Worm (Caenorhabditis elegans) whole organism, late embryonic: Measurements from ENCODE around the gene F54D10.7.

ENCODE experiments used
- F13H6.1 ChIP-seq: sonication (generic microtip); optimal IDR thresholded peaks from 2 replicates; lab custom pipeline; 2016; ENCODE audit warnings: missing genetic modification characterization, missing compliant biosample characterization
- Y22D7AL.16 ChIP-seq: sonication (generic microtip); optimal IDR thresholded peaks from 2 replicates; lab custom pipeline; 2016; ENCODE audit warnings: missing genetic modification characterization, missing compliant biosample characterization
- ahr-1 ChIP-seq: sonication (generic microtip); optimal IDR thresholded peaks from 2 replicates; lab custom pipeline; 2016; ENCODE audit warnings: missing genetic modification characterization, missing compliant biosample characterization
- ceh-2 ChIP-seq: sonication (generic microtip); optimal IDR thresholded peaks from 2 replicates; lab custom pipeline; 2016; ENCODE audit warnings: missing genotype, missing genetic modification characterization, missing compliant biosample characterization
- ceh-22 ChIP-seq: sonication (generic microtip); optimal IDR thresholded peaks from 2 replicates; lab custom pipeline; 2017; ENCODE audit warnings: missing biosample characterization, missing genetic modification characterization
- ceh-24 ChIP-seq: sonication (generic microtip); optimal IDR thresholded peaks from 2 replicates; lab custom pipeline; 2016; ENCODE audit warnings: mild to moderate bottlenecking, missing genetic modification characterization, missing compliant biosample characterization
- ceh-30 ChIP-seq: fragments of 150-350 bp; optimal IDR thresholded peaks from 2 replicates; lab custom pipeline; 2014; ENCODE audit warnings: missing biosample characterization, missing genetic modification characterization
- ceh-31 ChIP-seq: sonication (generic microtip); optimal IDR thresholded peaks from 2 replicates; lab custom pipeline; 2016; ENCODE audit warnings: missing genetic modification characterization, missing compliant biosample characterization
- ceh-45 ChIP-seq: fragments of 200-800 bp; sonication (Bioruptor generic); IDR thresholded peaks from 2 replicates; pipeline ENCODE4 v1.3.6; 2022; ENCODE audit warnings: missing genetic modification reagents, missing genetic modification characterization, missing compliant biosample characterization
- ceh-48 ChIP-seq: sonication (generic microtip); optimal IDR thresholded peaks from 2 replicates; lab custom pipeline; 2016; ENCODE audit warnings: missing genetic modification characterization, inconsistent platforms, missing compliant biosample characterization
- ceh-6 ChIP-seq: fragments of 200-800 bp; sonication (Bioruptor generic); optimal IDR thresholded peaks from 2 replicates; lab custom pipeline; 2018; ENCODE audit warnings: mild to moderate bottlenecking, missing genetic modification characterization, missing compliant biosample characterization
- ceh-9 ChIP-seq: sonication (generic microtip); optimal IDR thresholded peaks from 2 replicates; lab custom pipeline; 2016; ENCODE audit warnings: mild to moderate bottlenecking, missing genetic modification characterization, inconsistent platforms, missing compliant biosample characterization
- dve-1 ChIP-seq: sonication (generic microtip); optimal IDR thresholded peaks from 2 replicates; lab custom pipeline; 2017; ENCODE audit warnings: antibody characterized with exemption, mild to moderate bottlenecking, missing genetic modification characterization, missing compliant biosample characterization
- elt-2 ChIP-seq: sonication (generic microtip); optimal IDR thresholded peaks from 2 replicates; lab custom pipeline; 2016; ENCODE audit warnings: missing genetic modification reagents, missing genetic modification characterization, missing compliant biosample characterization
- elt-4 ChIP-seq: sonication (generic microtip); optimal IDR thresholded peaks from 2 replicates; lab custom pipeline; 2016; ENCODE audit warnings: missing genetic modification characterization, missing compliant biosample characterization
- eyg-1 ChIP-seq: sonication (generic microtip); optimal IDR thresholded peaks from 2 replicates; lab custom pipeline; 2016; ENCODE audit warnings: missing genotype, missing genetic modification characterization, missing compliant biosample characterization
- hlh-13 ChIP-seq: fragments of 200-800 bp; sonication (Bioruptor generic); optimal IDR thresholded peaks from 2 replicates; lab custom pipeline; 2018; ENCODE audit warnings: mild to moderate bottlenecking, missing genetic modification characterization, missing compliant biosample characterization
- hlh-15 ChIP-seq: sonication (generic microtip); optimal IDR thresholded peaks from 2 replicates; lab custom pipeline; 2016; ENCODE audit warnings: missing genetic modification characterization, missing compliant biosample characterization
- hlh-8 ChIP-seq: sonication (generic microtip); optimal IDR thresholded peaks from 2 replicates; lab custom pipeline; 2016; ENCODE audit warnings: missing genotype, missing genetic modification characterization, missing compliant biosample characterization
- lin-11 ChIP-seq: fragments of 200-800 bp; sonication (Bioruptor generic); optimal IDR thresholded peaks from 2 replicates; lab custom pipeline; 2018; ENCODE audit warnings: mild to moderate bottlenecking, missing genetic modification characterization, missing compliant biosample characterization
- madf-2 ChIP-seq: sonication (generic microtip); optimal IDR thresholded peaks from 2 replicates; lab custom pipeline; 2017; ENCODE audit warnings: missing genetic modification characterization, missing compliant biosample characterization
- nhr-11 ChIP-seq: fragments of 150-350 bp; optimal IDR thresholded peaks from 2 replicates; lab custom pipeline; 2014; ENCODE audit warnings: missing biosample characterization, missing genetic modification characterization
- nhr-232 ChIP-seq: sonication (generic microtip); optimal IDR thresholded peaks from 2 replicates; lab custom pipeline; 2016; ENCODE audit warnings: missing genetic modification characterization, missing compliant biosample characterization
- odd-2 ChIP-seq: sonication (generic microtip); optimal IDR thresholded peaks from 2 replicates; lab custom pipeline; 2017; ENCODE audit warnings: antibody characterized with exemption, mild to moderate bottlenecking, missing genetic modification characterization, missing compliant biosample characterization
- pag-3 ChIP-seq: sonication (generic microtip); optimal IDR thresholded peaks from 2 replicates; lab custom pipeline; 2016; ENCODE audit warnings: missing compliant biosample characterization, missing genetic modification characterization, borderline replicate concordance
- pat-9 ChIP-seq: fragments of 200-800 bp; sonication (Bioruptor generic); optimal IDR thresholded peaks from 2 replicates; lab custom pipeline; 2018; ENCODE audit warnings: mild to moderate bottlenecking, missing genetic modification characterization, moderate library complexity, missing compliant biosample characterization
- pha-2 ChIP-seq: sonication (generic microtip); optimal IDR thresholded peaks from 2 replicates; lab custom pipeline; 2017; ENCODE audit warnings: mild to moderate bottlenecking, missing genetic modification characterization, missing compliant biosample characterization
- pha-4 ChIP-seq: fragments of 150-350 bp; optimal IDR thresholded peaks from 2 replicates; lab custom pipeline; 2018; ENCODE audit warnings: missing biosample characterization, missing genetic modification reagents, missing genetic modification characterization
- pqm-1 ChIP-seq: sonication (generic microtip); optimal IDR thresholded peaks from 2 replicates; lab custom pipeline; 2016; ENCODE audit warnings: missing genetic modification characterization, missing compliant biosample characterization
- pros-1 ChIP-seq: fragments of 150-350 bp; optimal IDR thresholded peaks from 2 replicates; lab custom pipeline; 2014; ENCODE audit warnings: missing biosample characterization, missing genetic modification reagents, missing genetic modification characterization
- ref-2 ChIP-seq: sonication (generic microtip); optimal IDR thresholded peaks from 2 replicates; lab custom pipeline; 2016; ENCODE audit warnings: missing genetic modification characterization, missing compliant biosample characterization
- sdc-2 ChIP-seq: sonication (generic microtip); optimal IDR thresholded peaks from 2 replicates; lab custom pipeline; 2016; ENCODE audit warnings: missing genotype, missing genetic modification characterization, missing compliant biosample characterization
- sox-2 ChIP-seq: fragments of 200-800 bp; sonication (Bioruptor generic); IDR thresholded peaks from 2 replicates; pipeline ENCODE4 v1.3.6; 2022; ENCODE audit warnings: missing genetic modification reagents, missing genetic modification characterization, missing compliant biosample characterization
- syd-9 ChIP-seq: sonication (generic microtip); optimal IDR thresholded peaks from 2 replicates; lab custom pipeline; 2016; ENCODE audit warnings: mild to moderate bottlenecking, missing genetic modification characterization, moderate library complexity, missing compliant biosample characterization
- tbx-2 ChIP-seq: sonication (generic microtip); optimal IDR thresholded peaks from 2 replicates; lab custom pipeline; 2016; ENCODE audit warnings: missing genetic modification characterization, missing compliant biosample characterization
- ttx-3 ChIP-seq: sonication (generic microtip); optimal IDR thresholded peaks from 2 replicates; lab custom pipeline; 2016; ENCODE audit warnings: missing genetic modification reagents, missing genetic modification characterization, missing compliant biosample characterization
- unc-3 ChIP-seq, 2 experiments: fragments of 200-800 bp in 1 of 2; sonication (Bioruptor generic) in 1 of 2; sonication (generic microtip) in 1 of 2; conservative IDR thresholded peaks in 1 of 2; optimal IDR thresholded peaks in 1 of 2; 2 replicates each; pipeline versions ENCODE4 v1.3.6 to Lab custom; 2016 to 2022; ENCODE audit warnings: missing compliant biosample characterization in 2 of 2, missing genetic modification characterization in 2 of 2, missing genetic modification reagents in 1 of 2
- unc-42 ChIP-seq: sonication (generic microtip); optimal IDR thresholded peaks from 2 replicates; lab custom pipeline; 2016; ENCODE audit warnings: missing genotype, missing genetic modification characterization, missing compliant biosample characterization
- zip-5 ChIP-seq: sonication (generic microtip); optimal IDR thresholded peaks from 2 replicates; lab custom pipeline; 2016; ENCODE audit warnings: missing genetic modification characterization, missing compliant biosample characterization

Gene F54D10.7

DNA sequence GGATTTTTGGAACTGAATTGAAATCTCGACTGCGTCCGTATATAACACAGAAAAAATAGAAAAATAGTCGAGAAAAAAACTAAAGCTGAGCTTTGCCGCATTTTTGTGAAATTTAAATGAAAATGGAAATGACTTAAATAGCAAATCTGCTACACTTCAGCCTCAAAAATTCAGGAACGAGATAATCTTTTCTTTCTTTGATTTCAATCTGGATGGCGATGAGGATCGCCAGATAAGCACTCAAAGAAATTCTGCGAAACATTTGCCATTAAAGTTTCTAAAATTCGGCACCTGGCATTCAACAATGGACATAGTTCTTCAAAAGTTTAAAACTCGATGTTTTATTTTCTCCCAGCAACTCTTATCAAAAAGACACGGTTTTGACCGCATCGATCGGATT lies 22.2 kb upstream of the F54D10.7 start, which contains the start of the genes C17A2.7 and C17A2.3:
TSS of gene C17A2.7 (minus strand) at position 101 of the 400 bp plus-strand sequence.
TSS of gene C17A2.3 (plus strand) at position 305 of the 400 bp plus-strand sequence.
- TF ChIP-seq zip-5 (tag; lab: Kevin White, UChicago), result no peak
- no peak for TF ChIP-seq syd-9 (tag; lab: Kevin White, UChicago)
- TF ChIP-seq hlh-8 (tag; lab: Kevin White, UChicago), result no peak
- TF ChIP-seq tbx-2 (tag; lab: Kevin White, UChicago), result no peak
- TF ChIP-seq Y22D7AL.16 (tag; lab: Kevin White, UChicago), result no peak
- no peak for TF ChIP-seq sdc-2 (tag; lab: Kevin White, UChicago)
- no peak for TF ChIP-seq pha-2 (tag; lab: Kevin White, UChicago)
- no peak for TF ChIP-seq nhr-11
- no peak for TF ChIP-seq ahr-1 (tag; lab: Kevin White, UChicago)

DNA sequence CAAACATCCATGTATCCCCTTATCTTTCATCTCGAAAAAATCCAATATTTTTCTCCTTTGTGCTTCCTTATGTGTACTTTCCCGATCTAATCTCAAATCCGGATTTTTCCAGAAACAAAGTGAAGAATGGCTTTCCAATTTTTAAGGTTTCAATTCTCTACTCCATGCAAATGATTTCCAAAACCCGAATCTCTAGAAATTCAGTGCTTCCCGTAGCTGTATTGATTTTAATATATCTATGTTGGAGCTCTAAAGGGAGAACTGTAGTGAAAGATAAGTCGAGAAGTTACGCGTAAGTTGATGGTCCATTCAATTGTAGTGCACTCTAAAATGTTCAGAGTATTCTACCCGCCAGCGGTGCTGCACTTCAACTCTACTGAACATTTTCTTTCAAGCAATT lies 18.5 kb upstream of the F54D10.7 start, which contains the start of gene C17A2.4:
TSS of gene C17A2.4 (plus strand) at position 301 of the 400 bp plus-strand sequence.
- TF ChIP-seq sox-2 (GFP tag; lab: Robert Waterston, UW), result no peak
- no peak for TF ChIP-seq ceh-24 (tag; lab: Kevin White, UChicago)
- no peak for TF ChIP-seq nhr-232 (tag; lab: Kevin White, UChicago)
- no peak for TF ChIP-seq hlh-13 (GFP tag; lab: Kevin White, UChicago)

DNA sequence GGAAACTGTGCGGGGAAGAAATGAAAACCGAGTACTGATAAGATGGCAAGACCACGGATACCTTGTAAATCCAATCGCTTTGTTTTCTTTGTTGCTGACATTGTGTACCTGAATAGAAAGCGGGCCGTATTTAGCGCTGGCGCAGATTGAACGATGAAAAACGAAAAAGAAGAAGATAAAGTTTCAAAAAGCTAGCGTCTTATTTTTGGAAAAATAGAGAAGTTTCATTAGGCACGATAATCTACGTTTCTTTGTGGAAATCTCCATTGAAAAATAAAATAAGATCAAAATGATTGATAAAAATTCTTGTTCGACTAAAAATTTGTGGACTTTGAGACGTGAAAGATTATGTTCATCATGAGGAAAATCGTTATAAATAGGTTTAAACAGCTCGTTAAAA lies 14.8 kb upstream of the F54D10.7 start, which contains the start of gene oac-4:
TSS of gene oac-4 (minus strand) at position 101 of the 400 bp plus-strand sequence.
- TF ChIP-seq ceh-31 (tag; lab: Kevin White, UChicago) (no peak), pha-2 (tag; lab: Kevin White, UChicago) (no peak), pqm-1 (no peak), dve-1 (no peak), madf-2 (tag; lab: Kevin White, UChicago) (no peak), ceh-24 (tag; lab: Kevin White, UChicago) (no peak), odd-2 (tag; lab: Kevin White, UChicago) (no peak), unc-42 (no peak), ceh-48 (no peak), sdc-2 (tag; lab: Kevin White, UChicago) (no peak), ceh-22 (no peak), lin-11 (tag; lab: Kevin White, UChicago) (no peak), ceh-45 (GFP tag; lab: Robert Waterston, UW) (no peak)

DNA sequence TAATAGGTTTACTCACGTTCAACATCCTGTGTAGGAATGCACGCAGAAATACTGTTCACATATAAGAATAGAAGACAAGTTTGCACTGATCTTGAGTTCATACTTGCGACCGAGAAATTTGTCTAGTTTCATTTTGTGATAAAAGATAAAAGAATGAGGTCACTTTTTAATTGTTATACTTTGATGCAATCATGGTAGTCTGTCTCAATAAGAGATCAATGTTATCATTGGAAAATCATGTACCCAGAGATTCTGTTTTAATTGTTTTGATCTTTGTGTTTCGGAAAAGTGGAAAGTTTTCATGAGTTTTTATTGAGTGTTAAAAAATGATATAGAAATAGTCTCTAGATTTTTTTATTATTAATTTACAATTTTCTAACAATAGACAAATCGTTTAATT lies 11.3 kb upstream of the F54D10.7 start, which contains the start of gene F54D10.9:
TSS of gene F54D10.9 (minus strand) at position 101 of the 400 bp plus-strand sequence.
- TF ChIP-seq syd-9 (tag; lab: Kevin White, UChicago) (no peak), elt-2 (tag; lab: Kevin White, UChicago) (no peak)

DNA sequence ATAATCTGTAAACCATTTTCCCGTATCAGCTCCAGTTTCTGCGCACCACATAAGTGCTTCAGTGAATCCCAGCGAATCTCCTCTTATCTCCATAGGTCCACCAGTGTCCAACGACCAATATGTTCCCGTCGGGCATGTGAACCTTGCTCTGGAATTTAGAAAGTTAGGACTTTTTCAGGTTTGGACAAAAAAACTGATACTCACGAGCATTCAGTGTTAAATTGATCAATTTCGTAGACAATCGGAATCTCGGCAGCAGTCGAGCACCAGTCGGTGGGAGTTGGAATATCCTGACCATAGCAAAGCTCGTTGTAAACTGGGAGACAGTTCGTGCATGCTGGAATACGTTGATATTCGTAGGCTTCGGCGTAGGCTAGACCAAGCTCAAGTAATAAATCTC lies 8.5 kb upstream of the F54D10.7 start:
- TF ChIP-seq elt-4 (tag; lab: Kevin White, UChicago) (no peak), pqm-1 (no peak), ttx-3 (tag; lab: Kevin White, UChicago) (no peak), pat-9 (tag; lab: Kevin White, UChicago) (no peak), pag-3 (no peak), ceh-31 (tag; lab: Kevin White, UChicago) (no peak), dve-1 (no peak), ceh-2 (no peak)

DNA sequence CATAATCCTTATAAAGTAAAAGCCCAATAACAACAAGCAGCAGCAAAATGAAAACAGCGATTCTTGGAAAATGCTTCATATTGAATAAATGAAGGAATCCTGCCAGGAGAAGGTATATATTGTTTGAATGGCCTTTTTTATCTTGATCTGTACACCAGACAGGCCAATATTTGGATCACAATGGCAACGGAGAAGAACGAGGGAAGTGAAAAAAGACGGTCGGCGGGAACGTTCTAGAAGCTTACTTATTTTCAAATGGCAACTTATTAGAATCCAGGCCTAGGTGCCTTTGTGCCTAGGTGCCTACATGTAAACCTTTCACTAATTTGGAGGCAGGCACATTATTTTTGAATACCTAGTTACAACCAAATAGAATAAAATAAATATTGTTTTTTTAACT lies 6.7 kb upstream of the F54D10.7 start, which contains the start of gene F54D10.8:
TSS of gene F54D10.8 (minus strand) at position 101 of the 400 bp plus-strand sequence.
- no peak for TF ChIP-seq zip-5 (tag; lab: Kevin White, UChicago)
- no peak for TF ChIP-seq Y22D7AL.16 (tag; lab: Kevin White, UChicago)
- TF ChIP-seq, all 69 proteins: peak for 0

DNA sequence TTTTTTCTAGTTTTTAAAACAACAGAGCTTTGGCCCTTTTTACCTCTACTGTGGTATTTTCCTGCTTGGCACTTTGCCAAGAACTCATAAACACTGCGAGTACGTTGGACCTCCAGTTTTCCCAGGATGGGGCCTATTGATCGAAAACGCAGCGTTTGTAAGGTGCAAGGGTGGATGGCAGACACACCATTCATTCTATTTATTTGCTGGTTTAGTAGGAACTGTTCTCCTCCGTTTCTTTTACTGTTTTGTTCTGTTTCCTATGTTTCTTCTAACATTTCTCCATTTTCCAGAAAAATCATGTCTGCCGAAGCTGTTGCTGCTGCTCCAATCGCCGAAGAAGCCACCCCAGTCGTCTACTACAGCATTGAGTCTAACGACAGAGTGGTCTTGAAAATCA lies 2.8 kb upstream of the F54D10.7 start, which contains the start of gene skr-15:
TSS of gene skr-15 (plus strand) at position 301 of the 400 bp plus-strand sequence.
- TF ChIP-seq syd-9 (tag; lab: Kevin White, UChicago) (no peak), ref-2 (tag; lab: Kevin White, UChicago) (no peak), ceh-6 (no peak), hlh-15 (tag; lab: Kevin White, UChicago) (no peak), eyg-1 (tag; lab: Kevin White, UChicago) (no peak), F13H6.1 (no peak), ceh-30 (no peak), lin-11 (tag; lab: Kevin White, UChicago) (no peak), ttx-3 (tag; lab: Kevin White, UChicago) (no peak), tbx-2 (tag; lab: Kevin White, UChicago) (no peak), pha-4 (no peak), unc-42 (no peak), ceh-24 (tag; lab: Kevin White, UChicago) (no peak), pqm-1 (no peak), pros-1 (no peak), unc-3 (GFP tag; conservative IDR thresholded peaks at IDR 0.05; lab: Robert Waterston, UW) (no peak), unc-3 (tag; optimal IDR thresholded peaks at IDR 0.05; lab: Kevin White, UChicago) (no peak), ceh-9 (tag; lab: Kevin White, UChicago) (no peak)
